Worm (Caenorhabditis elegans): ENCODE data around the gene F19F10.11.

F19F10.11 gene

ce11 chrV:7587637-7588036 is at the start of gene F19F10.11, which contains the start of gene C50E3.5:
F19F10.11 (minus strand) TSS chrV:7587704.
C50E3.5 (plus strand) TSS chrV:7587996.
- TF ChIP-seq dao-5 (tag; optimal IDR thresholded peaks at IDR 0.05) (no peak), W03F9.2 (tag; optimal IDR thresholded peaks at IDR 0.05) (peak; percentile 64)

- TF ChIP-seq him-1 (tag; optimal IDR thresholded peaks at IDR 0.05) = no peak
- no peak for TF ChIP-seq dao-5 (tag; optimal IDR thresholded peaks at IDR 0.05)
- no peak for TF ChIP-seq W03F9.2 (tag; optimal IDR thresholded peaks at IDR 0.05)
These were observed 48.0 kb upstream of the F19F10.11 start, which contains the start of gene srd-29 for ce11 chrV:7635469-7635868. srd-29 (plus strand) TSS chrV:7635769.

- TF ChIP-seq W03F9.2 (tag; optimal IDR thresholded peaks at IDR 0.05) (no peak), dao-5 (tag; optimal IDR thresholded peaks at IDR 0.05) (no peak), him-1 (tag; optimal IDR thresholded peaks at IDR 0.05) (no peak)
These were observed 47.2 kb upstream of the F19F10.11 start, which contains the start of gene srd-31 for ce11 chrV:7634657-7635056. srd-31 (minus strand) TSS chrV:7634757.

ce11 chrV:7631732-7632131 is 44.2 kb upstream of the F19F10.11 start, which contains the start of gene srd-25:
srd-25 (plus strand) TSS chrV:7632032.
- TF ChIP-seq dao-5 (tag; optimal IDR thresholded peaks at IDR 0.05) (no peak), him-1 (tag; optimal IDR thresholded peaks at IDR 0.05) (no peak), W03F9.2 (tag; optimal IDR thresholded peaks at IDR 0.05) (no peak)

ce11 chrV:7629504-7629903 is 42.0 kb upstream of the F19F10.11 start, which contains the start of gene srd-30:
srd-30 (plus strand) TSS chrV:7629804.
- TF ChIP-seq W03F9.2 (tag; optimal IDR thresholded peaks at IDR 0.05) = no peak

- TF ChIP-seq him-1 (tag; optimal IDR thresholded peaks at IDR 0.05) (no peak), W03F9.2 (tag; optimal IDR thresholded peaks at IDR 0.05) (no peak), dao-5 (tag; optimal IDR thresholded peaks at IDR 0.05) (no peak)
These were observed 39.0 kb upstream of the F19F10.11 start, which contains the start of gene F07C4.6 for ce11 chrV:7626550-7626949. F07C4.6 (plus strand) TSS chrV:7626850.

- TF ChIP-seq him-1 (tag; optimal IDR thresholded peaks at IDR 0.05) (no peak), dao-5 (tag; optimal IDR thresholded peaks at IDR 0.05) (no peak), W03F9.2 (tag; optimal IDR thresholded peaks at IDR 0.05) (no peak)
These were observed 37.1 kb upstream of the F19F10.11 start, which contains the start of gene grsp-4 for ce11 chrV:7624652-7625051. grsp-4 (plus strand) TSS chrV:7624952.

- TF ChIP-seq W03F9.2 (tag; optimal IDR thresholded peaks at IDR 0.05) = no peak
- no peak for TF ChIP-seq him-1 (tag; optimal IDR thresholded peaks at IDR 0.05)
- no peak for TF ChIP-seq dao-5 (tag; optimal IDR thresholded peaks at IDR 0.05)
These were observed 36.6 kb upstream of the F19F10.11 start, which contains the start of gene C50E3.13 for ce11 chrV:7624152-7624551. C50E3.13 (minus strand) TSS chrV:7624252.

ce11 chrV:7622011-7622465 is 34.5 kb upstream of the F19F10.11 start, which contains the start of gene C50E3.12:
C50E3.12 (minus strand) TSS chrV:7622061.
- TF ChIP-seq dao-5 (tag; optimal IDR thresholded peaks at IDR 0.05) = no peak
- no peak for TF ChIP-seq W03F9.2 (tag; optimal IDR thresholded peaks at IDR 0.05)

ce11 chrV:7618114-7618513 is 30.6 kb upstream of the F19F10.11 start, which contains the start of gene C50E3.15:
C50E3.15 (plus strand) TSS chrV:7618414.
- no peak for TF ChIP-seq W03F9.2 (tag; optimal IDR thresholded peaks at IDR 0.05)
- TF ChIP-seq him-1 (tag; optimal IDR thresholded peaks at IDR 0.05) = no peak
- TF ChIP-seq dao-5 (tag; optimal IDR thresholded peaks at IDR 0.05) = no peak

- TF ChIP-seq W03F9.2 (tag; optimal IDR thresholded peaks at IDR 0.05) = no peak
- TF ChIP-seq dao-5 (tag; optimal IDR thresholded peaks at IDR 0.05) = no peak
- TF ChIP-seq him-1 (tag; optimal IDR thresholded peaks at IDR 0.05) = no peak
These were observed 24.5 kb upstream of the F19F10.11 start, which contains the start of gene clec-215 for ce11 chrV:7612044-7612443. clec-215 (plus strand) TSS chrV:7612344.

- no peak for TF ChIP-seq W03F9.2 (tag; optimal IDR thresholded peaks at IDR 0.05)
- TF ChIP-seq dao-5 (tag; optimal IDR thresholded peaks at IDR 0.05) = no peak
- TF ChIP-seq him-1 (tag; optimal IDR thresholded peaks at IDR 0.05) = no peak
These were observed 22.4 kb upstream of the F19F10.11 start, which contains the start of the genes folt-3 and clec-214 for ce11 chrV:7609698-7610420. folt-3 (minus strand) TSS chrV:7609748. clec-214 (plus strand) TSS chrV:7610370.

ce11 chrV:7604858-7605257 is 17.4 kb upstream of the F19F10.11 start, which contains the start of gene clec-213:
clec-213 (plus strand) TSS chrV:7605158.
- TF ChIP-seq him-1 (tag; optimal IDR thresholded peaks at IDR 0.05) (no peak), dao-5 (tag; optimal IDR thresholded peaks at IDR 0.05) (no peak), W03F9.2 (tag; optimal IDR thresholded peaks at IDR 0.05) (no peak)

- TF ChIP-seq him-1 (tag; optimal IDR thresholded peaks at IDR 0.05) (no peak), dao-5 (tag; optimal IDR thresholded peaks at IDR 0.05) (no peak), W03F9.2 (tag; optimal IDR thresholded peaks at IDR 0.05) (no peak)
These were observed 15.9 kb upstream of the F19F10.11 start, which contains the start of gene C50E3.11 for ce11 chrV:7603404-7603803. C50E3.11 (minus strand) TSS chrV:7603486.
